Fruit fly (Drosophila melanogaster) whole organism, embryonic: ENCODE data around the gene alpha-Man-Ia.

ENCODE experiments used
- CG10267 ChIP-seq: fragments of 200-800 bp; sonication (Bioruptor generic); optimal IDR thresholded peaks from 2 replicates; lab custom pipeline; 2018; ENCODE audit warnings: missing biosample characterization, mild to moderate bottlenecking, missing genetic modification characterization, moderate library complexity
- CG10462 ChIP-seq: fragments of 200-800 bp; sonication (Bioruptor generic); optimal IDR thresholded peaks from 2 replicates; lab custom pipeline; 2016; ENCODE audit warnings: missing biosample characterization, missing genetic modification characterization
- CG10979 ChIP-seq: fragments of 200-800 bp; sonication (Bioruptor generic); optimal IDR thresholded peaks from 2 replicates; lab custom pipeline; 2018; ENCODE audit warnings: missing biosample characterization, mild to moderate bottlenecking, missing genetic modification characterization, moderate library complexity
- CG12219 ChIP-seq: fragments of 200-800 bp; sonication (Bioruptor generic); optimal IDR thresholded peaks from 3 replicates; lab custom pipeline; 2018; ENCODE audit warnings: missing biosample characterization, mild to moderate bottlenecking, missing genetic modification characterization
- CG12391 ChIP-seq: fragments of 200-800 bp; sonication (Bioruptor generic); optimal IDR thresholded peaks from 3 replicates; lab custom pipeline; 2018; ENCODE audit warnings: missing biosample characterization, mild to moderate bottlenecking, missing genetic modification characterization, moderate library complexity
- CG13424 ChIP-seq: fragments of 200-800 bp; sonication (Bioruptor generic); optimal IDR thresholded peaks from 2 replicates; lab custom pipeline; 2019; ENCODE audit warnings: missing biosample characterization, mild to moderate bottlenecking, missing genetic modification characterization, moderate library complexity
- CG14050 ChIP-seq: fragments of 200-800 bp; sonication (Bioruptor generic); IDR thresholded peaks from 3 replicates; pipeline ENCODE4 v1.3.6; 2022; ENCODE audit warnings: missing biosample characterization, missing genetic modification characterization
- CG16813 ChIP-seq: fragments of 200-800 bp; sonication (Bioruptor generic); IDR thresholded peaks from 3 replicates; pipeline ENCODE4 v1.3.6; 2022; ENCODE audit warnings: missing biosample characterization, missing genetic modification characterization; ENCODE audit not compliant: partially characterized antibody
- CG2712 ChIP-seq: fragments of 200-800 bp; optimal IDR thresholded peaks from 3 replicates; lab custom pipeline; 2019; ENCODE audit warnings: missing biosample characterization, mild to moderate bottlenecking, missing genetic modification characterization, moderate library complexity
- CG43689 ChIP-seq: fragments of 200-800 bp; sonication (Bioruptor generic); IDR thresholded peaks from 2 replicates; pipeline ENCODE4 v1.3.6; 2022; ENCODE audit warnings: missing biosample characterization, missing genetic modification characterization
- CG4424 ChIP-seq: fragments of 200-800 bp; sonication (Bioruptor generic); optimal IDR thresholded peaks from 3 replicates; lab custom pipeline; 2016; ENCODE audit warnings: missing biosample characterization, missing genetic modification characterization
- CG6254 ChIP-seq: fragments of 200-800 bp; sonication (Bioruptor generic); optimal IDR thresholded peaks from 3 replicates; lab custom pipeline; 2017; ENCODE audit warnings: mild to moderate bottlenecking, missing biosample characterization, missing genetic modification reagents, missing genetic modification characterization
- CG8359 ChIP-seq: fragments of 200-800 bp; sonication (Bioruptor generic); optimal IDR thresholded peaks from 2 replicates; lab custom pipeline; 2017; ENCODE audit warnings: missing biosample characterization, mild to moderate bottlenecking, missing genetic modification characterization, borderline replicate concordance
- CG8765 ChIP-seq: fragments of 200-800 bp; sonication (Bioruptor generic); IDR thresholded peaks from 2 replicates; pipeline ENCODE4 v1.3.6; 2022; ENCODE audit warnings: missing biosample characterization, missing genetic modification characterization
- Chrac-16 ChIP-seq: fragments of 200-800 bp; sonication (Bioruptor generic); optimal IDR thresholded peaks from 3 replicates; lab custom pipeline; 2016; ENCODE audit warnings: missing biosample characterization, missing genetic modification characterization
- Dad ChIP-seq: fragments of 200-800 bp; sonication (Bioruptor generic); optimal IDR thresholded peaks from 3 replicates; lab custom pipeline; 2016; ENCODE audit warnings: missing biosample characterization, missing genetic modification characterization
- Eip74EF ChIP-seq, 2 experiments: fragments of 200-800 bp in 1 of 2; fragments of >200 bp in 1 of 2; sonication (Bioruptor generic) in 1 of 2; optimal IDR thresholded peaks; 2 replicates each; lab custom pipeline; 2017 to 2019; ENCODE audit warnings: missing biosample characterization in 2 of 2, missing genetic modification characterization in 2 of 2, mild to moderate bottlenecking in 1 of 2, moderate library complexity in 1 of 2
- Fer1 ChIP-seq: fragments of 200-800 bp; sonication (Bioruptor generic); optimal IDR thresholded peaks from 2 replicates; lab custom pipeline; 2017; ENCODE audit warnings: missing biosample characterization, mild to moderate bottlenecking, missing genetic modification characterization
- H2.0 ChIP-seq: fragments of 200-800 bp; sonication (Bioruptor generic); IDR thresholded peaks from 2 replicates; pipeline ENCODE4 v1.3.6; 2022; ENCODE audit warnings: missing biosample characterization, missing genetic modification characterization
- Hr78 ChIP-seq, 2 experiments: fragments of 200-800 bp in 1 of 2; fragments of >200 bp in 1 of 2; sonication (Bioruptor generic) in 1 of 2; optimal IDR thresholded peaks; 2 replicates each; lab custom pipeline; 2017 to 2019; ENCODE audit warnings: missing biosample characterization in 2 of 2, missing genetic modification characterization in 2 of 2, mild to moderate bottlenecking in 1 of 2, moderate library complexity in 1 of 2
- Max ChIP-seq: fragments of 200-800 bp; sonication (Bioruptor generic); optimal IDR thresholded peaks from 2 replicates; lab custom pipeline; 2016; ENCODE audit warnings: missing biosample characterization, mild to moderate bottlenecking, missing genetic modification characterization
- NC2α ChIP-seq: fragments of 200-800 bp; sonication (Bioruptor generic); optimal IDR thresholded peaks from 2 replicates; lab custom pipeline; 2016; ENCODE audit warnings: missing biosample characterization, missing genetic modification characterization
- NC2β ChIP-seq: fragments of 200-800 bp; sonication (Bioruptor generic); optimal IDR thresholded peaks from 2 replicates; lab custom pipeline; 2016; ENCODE audit warnings: missing biosample characterization, missing genetic modification characterization
- Pdp1 ChIP-seq, 2 experiments: fragments of 200-800 bp; sonication (Bioruptor generic); optimal IDR thresholded peaks; 3 replicates each; lab custom pipeline; 2016; ENCODE audit warnings: missing biosample characterization in 2 of 2, missing genetic modification characterization in 2 of 2, mild to moderate bottlenecking in 1 of 2, moderate library complexity in 1 of 2
- Ssrp ChIP-seq: fragments of 200-800 bp; sonication (Bioruptor generic); optimal IDR thresholded peaks from 2 replicates; lab custom pipeline; 2018; ENCODE audit warnings: missing biosample characterization, mild to moderate bottlenecking, missing genetic modification characterization, moderate library complexity
- TFAM ChIP-seq: fragments of 200-800 bp; sonication (Bioruptor generic); optimal IDR thresholded peaks from 2 replicates; lab custom pipeline; 2017; ENCODE audit warnings: missing biosample characterization, missing genetic modification characterization, inconsistent platforms
- Xrp1 ChIP-seq: fragments of 200-800 bp; sonication (Bioruptor generic); IDR thresholded peaks from 2 replicates; pipeline ENCODE4 v1.3.6; 2022; ENCODE audit warnings: missing biosample characterization, missing genetic modification characterization
- ab ChIP-seq: fragments of 200-800 bp; sonication (Bioruptor generic); optimal IDR thresholded peaks from 2 replicates; lab custom pipeline; 2016; ENCODE audit warnings: missing biosample characterization, missing genetic modification characterization
- ac ChIP-seq: fragments of 200-800 bp; sonication (Bioruptor generic); optimal IDR thresholded peaks from 3 replicates; lab custom pipeline; 2017; ENCODE audit warnings: missing biosample characterization, mild to moderate bottlenecking, missing genetic modification characterization
- ase ChIP-seq: fragments of 200-800 bp; sonication (Bioruptor generic); IDR thresholded peaks from 3 replicates; pipeline ENCODE4 v1.3.6; 2022; ENCODE audit warnings: missing biosample characterization, missing genetic modification characterization
- esg ChIP-seq: fragments of 200-800 bp; sonication (Bioruptor generic); conservative IDR thresholded peaks from 2 replicates; pipeline ENCODE4 v1.3.6; 2022; ENCODE audit warnings: missing biosample characterization, missing genetic modification characterization
- fd96Cb ChIP-seq: fragments of 200-800 bp; sonication (Bioruptor generic); optimal IDR thresholded peaks from 2 replicates; lab custom pipeline; 2018; ENCODE audit warnings: missing biosample characterization, mild to moderate bottlenecking, missing genetic modification characterization, moderate library complexity
- gcm ChIP-seq: fragments of 200-800 bp; sonication (Bioruptor generic); optimal IDR thresholded peaks from 2 replicates; lab custom pipeline; 2019; ENCODE audit warnings: missing biosample characterization, mild to moderate bottlenecking, missing genetic modification characterization, moderate library complexity
- gfzf ChIP-seq: fragments of 200-800 bp; sonication (Bioruptor generic); optimal IDR thresholded peaks from 2 replicates; lab custom pipeline; 2016; ENCODE audit warnings: missing biosample characterization, mild to moderate bottlenecking, missing genetic modification characterization, moderate library complexity
- grau ChIP-seq: fragments of 200-800 bp; optimal IDR thresholded peaks from 3 replicates; lab custom pipeline; 2019; ENCODE audit warnings: missing biosample characterization, mild to moderate bottlenecking, missing genetic modification characterization, moderate library complexity
- grn ChIP-seq: fragments of 200-800 bp; sonication (Bioruptor generic); optimal IDR thresholded peaks from 3 replicates; lab custom pipeline; 2017; ENCODE audit warnings: missing biosample characterization, missing genetic modification characterization
- hth ChIP-seq: fragments of >200 bp; optimal IDR thresholded peaks from 2 replicates; lab custom pipeline; 2017; ENCODE audit warnings: inconsistent platforms
- lab ChIP-seq: fragments of 200-800 bp; sonication (Bioruptor generic); optimal IDR thresholded peaks from 3 replicates; lab custom pipeline; 2017; ENCODE audit warnings: missing biosample characterization, missing genetic modification characterization, mild to moderate bottlenecking, moderate library complexity, missing genetic modification reagents
- lbe ChIP-seq: fragments of 200-800 bp; sonication (Bioruptor generic); optimal IDR thresholded peaks from 2 replicates; lab custom pipeline; 2016; ENCODE audit warnings: missing biosample characterization, mild to moderate bottlenecking, missing genetic modification characterization
- nom ChIP-seq: fragments of 200-800 bp; sonication (Bioruptor generic); optimal IDR thresholded peaks from 2 replicates; lab custom pipeline; 2017; ENCODE audit warnings: missing biosample characterization, missing genetic modification characterization, mild to moderate bottlenecking, moderate library complexity, missing genetic modification reagents
- onecut ChIP-seq: fragments of 200-800 bp; sonication (Bioruptor generic); IDR thresholded peaks from 2 replicates; pipeline ENCODE4 v1.3.6; 2022; ENCODE audit warnings: missing biosample characterization, missing genetic modification characterization
- sc ChIP-seq, 3 experiments: fragments of >200 bp in 2 of 3; fragments of 200-800 bp in 1 of 3; sonication (Bioruptor generic) in 1 of 3; optimal IDR thresholded peaks; 2 replicates in 2 of 3; 3 replicates in 1 of 3; lab custom pipeline; 2017; ENCODE audit warnings: mild to moderate bottlenecking in 1 of 3, missing biosample characterization in 1 of 3, missing genetic modification characterization in 1 of 3, missing genetic modification reagents in 1 of 3
- sens ChIP-seq: fragments of 200-800 bp; sonication (Bioruptor generic); peaks from one replicate; lab custom pipeline; 2016; ENCODE audit warnings: missing biosample characterization, missing genetic modification characterization
- sisA ChIP-seq: fragments of 200-800 bp; sonication (Bioruptor generic); IDR thresholded peaks from 2 replicates; pipeline ENCODE4 v1.3.6; 2022; ENCODE audit warnings: missing biosample characterization, missing genetic modification characterization
- sqz ChIP-seq: fragments of 200-800 bp; sonication (Bioruptor generic); optimal IDR thresholded peaks from 3 replicates; lab custom pipeline; 2018; ENCODE audit warnings: missing biosample characterization, mild to moderate bottlenecking, missing genetic modification characterization
- stwl ChIP-seq: fragments of 200-800 bp; sonication (Bioruptor generic); optimal IDR thresholded peaks from 3 replicates; lab custom pipeline; 2018; ENCODE audit warnings: missing biosample characterization, mild to moderate bottlenecking, missing genetic modification characterization, moderate library complexity
- tap ChIP-seq: fragments of 200-800 bp; optimal IDR thresholded peaks from 3 replicates; lab custom pipeline; 2019; ENCODE audit warnings: missing biosample characterization, mild to moderate bottlenecking, missing genetic modification characterization, moderate library complexity
- tll ChIP-seq, 2 experiments: fragments of 200-800 bp in 1 of 2; fragments of >200 bp in 1 of 2; sonication (Bioruptor generic) in 1 of 2; optimal IDR thresholded peaks; 2 replicates each; lab custom pipeline; 2017 to 2019; ENCODE audit warnings: missing biosample characterization in 2 of 2, missing genetic modification characterization in 2 of 2, mild to moderate bottlenecking in 1 of 2, moderate library complexity in 1 of 2

alpha-Man-Ia gene

dm6 chrX:10307955-10308354, 17.8 kb downstream of the alpha-Man-Ia start (continued):
- TF ChIP-seq Eip74EF (GFP tag; optimal IDR thresholded peaks at IDR 0.05; lab: Kevin White, UChicago) (peak in 1 of 2 experiments; percentile 87), NC2β (no peak), stwl (peak; percentile 41), tll (GFP tag; optimal IDR thresholded peaks at IDR 0.05; lab: Kevin White, UChicago) (no peak), CG16813 (GFP tag; lab: Robert Waterston, UW) (0 out of 3 replicates have a peak, but pooled peaks have one; percentile 13)

dm6 chrX:10300140-10300539, 25.6 kb downstream of the alpha-Man-Ia start:
- no peak for TF ChIP-seq lbe (GFP tag; lab: Kevin White, UChicago)
- TF ChIP-seq sqz (GFP tag; lab: Kevin White, UChicago) = no peak
- no peak for TF ChIP-seq ase (GFP tag; lab: Robert Waterston, UW)
- no peak for TF ChIP-seq Ssrp (tag; lab: Kevin White, UChicago)
- no peak for TF ChIP-seq Pdp1 (GFP tag; optimal IDR thresholded peaks at IDR 0.05; lab: Kevin White, UChicago)
- no peak for TF ChIP-seq sc (optimal IDR thresholded peaks at IDR 0.05; lab: Kevin White, UChicago)
- TF ChIP-seq sc (GFP tag; optimal IDR thresholded peaks at IDR 0.05; lab: Kevin White, UChicago) = no peak
- no peak for TF ChIP-seq ac (GFP tag; lab: Kevin White, UChicago)
- TF ChIP-seq CG6254 (GFP tag; lab: Kevin White, UChicago) = no peak
- TF ChIP-seq NC2α (GFP tag; lab: Kevin White, UChicago) = no peak
- TF ChIP-seq nom = no peak
- no peak for TF ChIP-seq CG12219
- no peak for TF ChIP-seq CG10979 (tag; lab: Kevin White, UChicago)
- TF ChIP-seq CG43689 (GFP tag; lab: Robert Waterston, UW) = no peak
- TF ChIP-seq CG10462 (GFP tag; lab: Kevin White, UChicago) = no peak
- no peak for TF ChIP-seq onecut (GFP tag; lab: Robert Waterston, UW)
- TF ChIP-seq ab (GFP tag; lab: Kevin White, UChicago) = no peak
- peak; percentile 22 for TF ChIP-seq grau (tag; lab: Kevin White, UChicago)
- TF ChIP-seq esg (GFP tag; lab: Robert Waterston, UW) = no peak
- TF ChIP-seq CG12391 (tag; lab: Kevin White, UChicago) = peak; percentile 14
- TF ChIP-seq CG14050 (GFP tag; lab: Robert Waterston, UW) = no peak
- TF ChIP-seq sisA (GFP tag; lab: Robert Waterston, UW) = no peak
- TF ChIP-seq hth (lab: Kevin White, UChicago) = no peak
- TF ChIP-seq CG2712 (tag; lab: Kevin White, UChicago) = peak; percentile 28
- TF ChIP-seq Chrac-16 (GFP tag; lab: Kevin White, UChicago) = no peak
- TF ChIP-seq Fer1 (GFP tag; lab: Kevin White, UChicago) = peak; percentile 29
- TF ChIP-seq CG8765 (GFP tag; lab: Robert Waterston, UW) = no peak
- TF ChIP-seq CG13424 (tag; lab: Kevin White, UChicago) = peak; percentile 7
- TF ChIP-seq Dad (GFP tag; lab: Kevin White, UChicago) = no peak
- no peak for TF ChIP-seq grn (GFP tag; lab: Kevin White, UChicago)
- TF ChIP-seq sens (GFP tag; lab: Kevin White, UChicago) = no peak
- no peak for TF ChIP-seq CG8359 (GFP tag; lab: Kevin White, UChicago)
- peak; percentile 8 for TF ChIP-seq lab (GFP tag; lab: Kevin White, UChicago)
- peak; percentile 20 for TF ChIP-seq fd96Cb (tag; lab: Kevin White, UChicago)
- no peak for TF ChIP-seq tap (tag; lab: Kevin White, UChicago)
- TF ChIP-seq H2.0 (GFP tag; lab: Robert Waterston, UW) = no peak
- no peak for TF ChIP-seq Max (GFP tag; lab: Kevin White, UChicago)
- no peak for TF ChIP-seq CG4424 (GFP tag; lab: Kevin White, UChicago)
- TF ChIP-seq gfzf = no peak
- no peak for TF ChIP-seq Hr78 (GFP tag; optimal IDR thresholded peaks at IDR 0.05; lab: Kevin White, UChicago)
- TF ChIP-seq TFAM (GFP tag; lab: Kevin White, UChicago) = no peak
- TF ChIP-seq Xrp1 (GFP tag; lab: Robert Waterston, UW) = 0 out of 2 replicates have a peak, but pooled peaks have one; percentile 9
- TF ChIP-seq CG10267 (tag; lab: Kevin White, UChicago) = no peak
- TF ChIP-seq gcm (GFP tag; lab: Kevin White, UChicago) = no peak
